Fruit fly (Drosophila melanogaster) whole organism, larva: Measurements from ENCODE around the gene Myt1.
A peak's percentile ranks its signal among the peaks of the same experiment; 100 is the strongest.

Experiments used
- noc ChIP-seq: fragments of 200-800 bp; sonication (Bioruptor generic); optimal IDR thresholded peaks from 3 replicates; lab custom pipeline; 2019; ENCODE audit warnings: missing biosample characterization, mild to moderate bottlenecking, missing genetic modification characterization, moderate library complexity

The Myt1 gene

dm6 chr3L:5808540-5809200 is 29.3 kb upstream of the Myt1 start:
- peak; percentile 57 for TF ChIP-seq noc (tag; lab: Kevin White, UChicago)

DNA sequence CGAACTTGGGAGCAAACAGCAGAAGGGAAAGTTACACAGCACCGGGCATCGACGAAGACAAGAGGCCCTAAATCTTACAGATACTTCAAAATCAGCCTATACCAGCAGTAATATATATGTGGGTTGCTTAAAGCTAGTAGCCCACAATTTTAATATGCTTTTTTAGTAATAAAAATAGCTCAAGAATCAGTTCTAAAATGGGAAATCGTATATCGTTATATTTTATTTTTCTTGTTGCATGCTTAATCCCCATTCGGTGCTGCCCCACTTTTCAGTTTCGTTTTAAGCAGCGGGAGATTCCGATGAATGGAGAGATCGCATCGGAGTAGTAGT is 28.7 kb upstream of the Myt1 start:
- TF ChIP-seq noc (tag; lab: Kevin White, UChicago), result peak; percentile 52

dm6 chr3L:5807370-5808100 is 28.1 kb upstream of the Myt1 start:
- TF ChIP-seq noc (tag; lab: Kevin White, UChicago), result no peak

dm6 chr3L:5802733-5803132 is 23.3 kb upstream of the Myt1 start, which contains the start of gene CG42272:
TSS of gene CG42272 (plus strand) at chr3L:5803033.
- TF ChIP-seq noc (tag; lab: Kevin White, UChicago), result no peak

DNA sequence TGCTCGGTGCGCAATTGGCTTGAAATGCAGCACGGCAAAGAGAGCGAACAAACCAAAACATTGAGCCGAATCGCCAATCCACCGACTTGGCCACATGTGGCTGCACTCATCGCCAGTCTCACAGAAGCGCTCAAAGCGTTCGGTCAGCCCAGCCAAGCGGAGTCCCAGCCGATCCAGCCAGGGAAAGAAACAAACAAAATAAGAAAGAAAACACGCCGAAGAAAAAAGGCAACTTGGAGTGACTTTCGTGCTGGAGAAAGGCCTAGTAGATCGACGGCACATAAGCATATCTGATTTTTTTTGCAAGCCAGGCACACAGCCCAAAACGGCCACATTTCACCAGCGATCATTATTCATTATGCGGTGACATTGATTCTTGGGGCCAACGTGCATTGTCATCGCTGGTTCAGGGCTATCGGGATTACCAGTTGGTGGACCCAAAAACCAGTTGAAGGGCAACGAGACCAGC is 22.7 kb upstream of the Myt1 start:
- TF ChIP-seq noc (tag; lab: Kevin White, UChicago), result no peak

dm6 chr3L:5797274-5797673 is 17.9 kb upstream of the Myt1 start:
- TF ChIP-seq noc (tag; lab: Kevin White, UChicago), result no peak

- TF ChIP-seq noc (tag; lab: Kevin White, UChicago), result no peak
Measured at dm6 chr3L:5796493-5796998, 17.2 kb upstream of the Myt1 start, which contains the start of gene Tektin-C. TSS of gene Tektin-C (minus strand) at chr3L:5796543.

dm6 chr3L:5793967-5794366 is 14.6 kb upstream of the Myt1 start, which contains the start of gene Bre1:
TSS of gene Bre1 (minus strand) at chr3L:5794192.
- no peak for TF ChIP-seq noc (tag; lab: Kevin White, UChicago)

- TF ChIP-seq noc (tag; lab: Kevin White, UChicago), result no peak
Measured at dm6 chr3L:5789663-5790062, 10.3 kb upstream of the Myt1 start.

DNA sequence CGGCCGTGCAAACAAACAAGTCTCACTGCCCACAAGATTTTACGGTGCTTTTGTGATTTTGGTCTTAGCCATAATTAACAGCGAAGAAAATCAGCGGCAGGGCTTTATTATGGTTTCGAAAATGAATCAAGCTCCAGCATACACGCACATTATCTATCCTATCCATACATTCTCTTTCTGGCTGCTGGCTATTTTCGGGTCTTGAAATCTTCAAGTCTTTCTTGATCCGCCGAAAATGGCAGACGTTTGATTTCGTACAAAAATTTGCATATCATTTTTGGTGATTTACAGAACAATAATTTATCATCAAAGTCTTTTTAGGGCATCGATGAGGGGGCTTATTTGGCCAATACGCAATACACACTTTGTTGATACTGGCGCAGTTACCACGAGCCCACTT is 9.4 kb upstream of the Myt1 start:
- TF ChIP-seq noc (tag; lab: Kevin White, UChicago), result no peak

DNA sequence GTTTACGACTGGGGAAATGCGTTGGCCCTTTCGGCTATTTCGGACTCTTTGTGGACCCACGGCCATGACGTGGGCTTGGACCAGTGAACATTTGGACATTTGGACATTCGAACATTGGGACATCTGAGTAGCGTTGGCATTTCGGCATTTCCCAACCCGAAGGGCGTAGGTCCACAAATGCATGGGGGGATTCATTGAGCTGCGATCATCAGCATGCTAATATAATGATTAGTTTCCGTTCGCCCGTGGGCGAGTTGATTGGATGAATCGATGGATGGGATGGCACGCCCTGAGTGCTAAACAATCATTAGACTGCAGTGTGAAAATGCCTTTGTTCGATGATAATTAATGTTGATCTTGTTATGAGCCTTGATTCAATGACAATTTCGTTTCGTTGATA is 8.1 kb upstream of the Myt1 start:
- TF ChIP-seq noc (tag; lab: Kevin White, UChicago), result no peak

- TF ChIP-seq noc (tag; lab: Kevin White, UChicago), result no peak
Measured at dm6 chr3L:5786604-5787003, 7.2 kb upstream of the Myt1 start, which contains the start of gene Cralbp. TSS of gene Cralbp (minus strand) at chr3L:5786718.

- no peak for TF ChIP-seq noc (tag; lab: Kevin White, UChicago)
Measured at dm6 chr3L:5785237-5786062, 6.1 kb upstream of the Myt1 start.

- no peak for TF ChIP-seq noc (tag; lab: Kevin White, UChicago)
Measured at dm6 chr3L:5777114-5777513, 2.3 kb downstream of the Myt1 start, which contains the start of gene vito. TSS of gene vito (minus strand) at chr3L:5777333.

DNA sequence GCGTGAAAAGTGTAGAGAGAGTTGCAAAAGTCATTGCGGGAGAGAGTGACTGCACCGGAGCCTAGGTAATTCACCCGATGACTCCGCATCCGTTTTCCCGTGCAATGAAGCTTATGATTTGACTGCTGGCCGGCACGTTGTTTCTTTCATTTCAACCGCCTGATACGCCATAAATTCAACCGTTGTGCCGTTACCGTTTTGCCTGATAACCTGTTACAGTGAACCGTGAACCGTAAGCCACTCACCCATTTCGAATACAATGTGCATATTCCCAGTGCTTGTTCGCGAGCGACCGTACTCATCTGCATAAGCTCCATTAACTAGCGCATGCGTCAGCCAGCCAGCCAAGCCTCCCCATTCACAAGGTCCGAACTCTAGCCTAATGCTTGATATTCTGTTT is 4.6 kb downstream of the Myt1 start:
- no peak for TF ChIP-seq noc (tag; lab: Kevin White, UChicago)
